Worm (Caenorhabditis elegans) whole organism, midembryonic: ENCODE data around the gene fbxc-17.

ENCODE experiments used
- flt-1 ChIP-seq: fragments of 200-800 bp; sonication (Bioruptor generic); IDR thresholded peaks from 2 replicates; pipeline ENCODE4 v1.3.6; 2022; ENCODE audit warnings: missing genetic modification characterization, missing compliant biosample characterization
- tab-1 ChIP-seq: fragments of 200-800 bp; sonication (Bioruptor generic); IDR thresholded peaks from 2 replicates; pipeline ENCODE4 v1.3.6; 2022; ENCODE audit warnings: missing genetic modification characterization, missing compliant biosample characterization
- ztf-23 ChIP-seq: fragments of 200-800 bp; sonication (Bioruptor generic); IDR thresholded peaks from 2 replicates; pipeline ENCODE4 v1.3.6; 2022; ENCODE audit warnings: missing genetic modification reagents, missing genetic modification characterization, missing compliant biosample characterization
- ztf-29 ChIP-seq: fragments of 200-800 bp; sonication (Bioruptor generic); IDR thresholded peaks from 2 replicates; pipeline ENCODE4 v1.3.6; 2022; ENCODE audit warnings: missing genetic modification reagents, missing genetic modification characterization, missing compliant biosample characterization

ce11 chrII:938549-938948, 40.5 kb downstream of the fbxc-17 start, which contains the start of gene R07C3.3:
- TF ChIP-seq ztf-29 (GFP tag; lab: Robert Waterston, UW), result no peak
- TF ChIP-seq tab-1 (GFP tag; lab: Robert Waterston, UW), result no peak
- no peak for TF ChIP-seq ztf-23 (GFP tag; lab: Robert Waterston, UW)
- TF ChIP-seq flt-1 (GFP tag; lab: Robert Waterston, UW), result no peak
